Fruit fly (Drosophila melanogaster) whole organism, prepupa: Measurements from ENCODE around the gene CG12118.

Experiments
- CG10631 ChIP-seq: fragments of 200-800 bp; sonication (Bioruptor generic); optimal IDR thresholded peaks from 2 replicates; lab custom pipeline; 2016; ENCODE audit warnings: missing biosample characterization, missing genetic modification characterization
- CG10669 ChIP-seq: fragments of 200-800 bp; sonication (Bioruptor generic); optimal IDR thresholded peaks from 3 replicates; lab custom pipeline; 2018; ENCODE audit warnings: missing biosample characterization, mild to moderate bottlenecking, missing genetic modification characterization, moderate library complexity
- CG11294 ChIP-seq: fragments of 200-800 bp; sonication (Bioruptor generic); IDR thresholded peaks from 2 replicates; pipeline ENCODE4 v1.3.6; 2022; ENCODE audit warnings: missing biosample characterization, missing genetic modification characterization
- CG11762 ChIP-seq: fragments of 200-800 bp; sonication (Bioruptor generic); optimal IDR thresholded peaks from 3 replicates; lab custom pipeline; 2016; ENCODE audit warnings: missing biosample characterization, missing genetic modification characterization; ENCODE audit not compliant: insufficient read depth
- CG11902 ChIP-seq: fragments of 200-800 bp; sonication (Bioruptor generic); optimal IDR thresholded peaks from 3 replicates; lab custom pipeline; 2016; ENCODE audit warnings: missing biosample characterization, missing genetic modification characterization
- CG15336 ChIP-seq: fragments of 200-800 bp; sonication (Bioruptor generic); IDR thresholded peaks from 2 replicates; pipeline ENCODE4 v1.3.6; 2022; ENCODE audit warnings: missing biosample characterization, missing genetic modification characterization
- CG1621 ChIP-seq: fragments of 200-800 bp; sonication (Bioruptor generic); optimal IDR thresholded peaks from 3 replicates; lab custom pipeline; 2018; ENCODE audit warnings: missing biosample characterization, mild to moderate bottlenecking, missing genetic modification characterization
- CG3032 ChIP-seq: fragments of 200-800 bp; optimal IDR thresholded peaks from 2 replicates; lab custom pipeline; 2019; ENCODE audit warnings: missing biosample characterization, mild to moderate bottlenecking, missing genetic modification characterization, moderate library complexity
- CG31627 ChIP-seq: fragments of 200-800 bp; sonication (Bioruptor generic); optimal IDR thresholded peaks from 3 replicates; lab custom pipeline; 2016; ENCODE audit warnings: missing biosample characterization, missing genetic modification characterization
- CG32006 ChIP-seq: fragments of 200-800 bp; sonication (Bioruptor generic); optimal IDR thresholded peaks from 3 replicates; lab custom pipeline; 2017; ENCODE audit warnings: missing biosample characterization, mild to moderate bottlenecking, missing genetic modification characterization
- CG34406 ChIP-seq: fragments of 200-800 bp; sonication (Bioruptor generic); optimal IDR thresholded peaks from 3 replicates; lab custom pipeline; 2016; ENCODE audit warnings: missing biosample characterization, missing genetic modification characterization
- CG3919 ChIP-seq: fragments of 200-800 bp; sonication (Bioruptor generic); optimal IDR thresholded peaks from 3 replicates; lab custom pipeline; 2016; ENCODE audit warnings: missing biosample characterization, missing genetic modification characterization
- CG6792 ChIP-seq: fragments of 200-800 bp; sonication (Bioruptor generic); optimal IDR thresholded peaks from 3 replicates; lab custom pipeline; 2016; ENCODE audit warnings: missing biosample characterization, missing genetic modification characterization
- CG6854 ChIP-seq: fragments of 200-800 bp; sonication (Bioruptor generic); optimal IDR thresholded peaks from 2 replicates; lab custom pipeline; 2017; ENCODE audit warnings: missing biosample characterization, mild to moderate bottlenecking, missing genetic modification characterization
- CG7368 ChIP-seq: fragments of 200-800 bp; sonication (Bioruptor generic); optimal IDR thresholded peaks from 3 replicates; lab custom pipeline; 2016; ENCODE audit warnings: missing biosample characterization, missing genetic modification characterization
- CG8319 ChIP-seq: fragments of 200-800 bp; sonication (Bioruptor generic); optimal IDR thresholded peaks from 3 replicates; lab custom pipeline; 2016; ENCODE audit warnings: missing biosample characterization, missing genetic modification characterization
- Eip78C ChIP-seq: fragments of 200-800 bp; sonication (Bioruptor generic); peaks from one replicate; lab custom pipeline; 2016; ENCODE audit warnings: missing biosample characterization, missing genetic modification characterization
- Ets21C ChIP-seq: fragments of 200-800 bp; sonication (Bioruptor generic); optimal IDR thresholded peaks from 3 replicates; lab custom pipeline; 2016; ENCODE audit warnings: missing biosample characterization, missing genetic modification characterization
- Ets96B ChIP-seq: fragments of 200-800 bp; optimal IDR thresholded peaks from 2 replicates; lab custom pipeline; 2019; ENCODE audit warnings: missing biosample characterization, mild to moderate bottlenecking, missing genetic modification characterization, moderate library complexity
- Gug ChIP-seq: fragments of 200-800 bp; sonication (Bioruptor generic); IDR thresholded peaks from 2 replicates; pipeline ENCODE4 v1.3.6; 2022; ENCODE audit warnings: missing biosample characterization, missing genetic modification characterization
- Hr38 ChIP-seq: sonication (Bioruptor generic); optimal IDR thresholded peaks from 2 replicates; lab custom pipeline; 2016; ENCODE audit warnings: missing biosample characterization, missing genetic modification characterization
- Hr39 ChIP-seq: fragments of 200-800 bp; sonication (Bioruptor generic); optimal IDR thresholded peaks from 2 replicates; lab custom pipeline; 2016; ENCODE audit warnings: missing biosample characterization, missing genetic modification characterization
- Hr4 ChIP-seq: fragments of 200-800 bp; sonication (Bioruptor generic); optimal IDR thresholded peaks from 3 replicates; lab custom pipeline; 2016; ENCODE audit warnings: missing biosample characterization, missing genetic modification characterization
- Sox15 ChIP-seq: fragments of 200-800 bp; sonication (Bioruptor generic); optimal IDR thresholded peaks from 3 replicates; lab custom pipeline; 2016; ENCODE audit warnings: missing biosample characterization, missing genetic modification characterization
- achi ChIP-seq: fragments of 200-800 bp; sonication (Bioruptor generic); optimal IDR thresholded peaks from 3 replicates; lab custom pipeline; 2016; ENCODE audit warnings: missing biosample characterization, missing genetic modification characterization
- acj6 ChIP-seq: fragments of 200-800 bp; sonication (Bioruptor generic); optimal IDR thresholded peaks from 3 replicates; lab custom pipeline; 2016; ENCODE audit warnings: missing biosample characterization, missing genetic modification characterization
- cyc ChIP-seq: fragments of 200-800 bp; sonication (Bioruptor generic); optimal IDR thresholded peaks from 3 replicates; lab custom pipeline; 2016; ENCODE audit warnings: missing biosample characterization, missing genetic modification characterization
- dsx ChIP-seq: fragments of 200-800 bp; optimal IDR thresholded peaks from 3 replicates; lab custom pipeline; 2019; ENCODE audit warnings: missing biosample characterization, mild to moderate bottlenecking, missing genetic modification characterization, moderate library complexity; ENCODE audit not compliant: poor library complexity, severe bottlenecking
- esn ChIP-seq: fragments of 200-800 bp; sonication (Bioruptor generic); optimal IDR thresholded peaks from 2 replicates; lab custom pipeline; 2016; ENCODE audit warnings: missing biosample characterization, mild to moderate bottlenecking, missing genetic modification characterization, moderate library complexity
- fd59A ChIP-seq: fragments of 200-800 bp; sonication (Bioruptor generic); optimal IDR thresholded peaks from 2 replicates; lab custom pipeline; 2017; ENCODE audit warnings: missing biosample characterization, mild to moderate bottlenecking, missing genetic modification characterization, missing genetic modification reagents
- fkh ChIP-seq: fragments of 200-800 bp; sonication (Bioruptor generic); optimal IDR thresholded peaks from 3 replicates; lab custom pipeline; 2017; ENCODE audit warnings: missing biosample characterization, mild to moderate bottlenecking, missing genetic modification characterization, moderate library complexity
- lz ChIP-seq: fragments of 200-800 bp; sonication (Bioruptor generic); optimal IDR thresholded peaks from 3 replicates; lab custom pipeline; 2016; ENCODE audit warnings: missing biosample characterization, missing genetic modification characterization
- net ChIP-seq: fragments of 200-800 bp; sonication (Bioruptor generic); optimal IDR thresholded peaks from 3 replicates; lab custom pipeline; 2016; ENCODE audit warnings: missing biosample characterization, missing genetic modification characterization
- salr ChIP-seq, 2 experiments: fragments of 200-800 bp; sonication (Bioruptor generic); optimal IDR thresholded peaks; 3 replicates each; lab custom pipeline; 2016 to 2018; ENCODE audit warnings: missing biosample characterization in 2 of 2, missing genetic modification characterization in 2 of 2, mild to moderate bottlenecking in 1 of 2
- spab ChIP-seq: fragments of 200-800 bp; sonication (Bioruptor generic); optimal IDR thresholded peaks from 2 replicates; lab custom pipeline; 2017; ENCODE audit warnings: missing biosample characterization, mild to moderate bottlenecking, missing genetic modification characterization, missing genetic modification reagents
- svp ChIP-seq: fragments of 200-800 bp; sonication (Bioruptor generic); peaks from one replicate; lab custom pipeline; 2016; ENCODE audit warnings: missing biosample characterization, missing genetic modification characterization

Gene CG12118

DNA sequence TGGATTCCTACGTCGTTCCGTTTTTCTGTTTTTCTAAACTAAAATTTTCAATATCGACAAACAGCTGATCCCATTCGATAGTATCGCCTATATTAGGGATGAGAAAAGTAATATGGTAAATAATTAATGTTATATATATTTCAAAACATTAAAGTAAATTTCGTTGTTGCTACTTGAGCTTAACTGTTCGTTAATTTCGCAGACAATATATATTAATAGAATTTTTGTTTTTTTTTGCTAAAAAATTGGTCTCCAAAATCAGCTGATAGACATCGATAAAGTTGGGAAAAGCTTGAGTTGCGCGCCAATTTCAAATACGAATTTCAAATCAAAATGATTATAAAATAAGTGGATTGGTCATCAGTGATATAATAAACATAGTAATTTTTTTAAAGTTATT, at the start of gene CG12118 (continued):
- TF ChIP-seq Ets21C (peak; percentile 53), Hr38 (GFP tag; lab: Kevin White, UChicago) (no peak), CG32006 (GFP tag; lab: Kevin White, UChicago) (peak; percentile 62), CG6854 (no peak), fkh (GFP tag; lab: Kevin White, UChicago) (peak; percentile 50), CG11762 (GFP tag; lab: Kevin White, UChicago) (peak; percentile 5), esn (GFP tag; lab: Kevin White, UChicago) (peak; percentile 84)

DNA sequence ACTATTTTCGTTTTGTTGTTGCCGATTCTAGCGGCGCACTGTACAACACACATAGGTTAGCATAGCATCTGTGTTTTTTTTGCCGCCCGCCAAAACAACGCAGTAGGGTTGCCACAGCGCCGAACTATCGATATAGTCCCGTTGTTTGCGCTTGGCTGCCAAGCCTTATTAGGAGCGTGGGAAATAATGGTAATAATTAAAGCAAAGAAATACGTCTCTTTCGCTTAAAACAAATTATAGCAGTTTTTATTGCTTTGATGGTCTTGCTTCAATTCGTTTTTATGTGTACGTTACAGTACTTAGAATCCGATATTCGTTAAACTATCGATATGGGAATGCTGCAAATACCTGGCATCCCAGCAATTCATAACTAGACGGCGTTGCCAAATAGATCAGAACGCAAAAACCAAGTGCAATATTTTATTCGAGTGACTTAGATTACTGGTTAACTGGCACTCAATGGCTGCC, 47.2 kb upstream of the CG12118 start, which contains the start of the genes mxc and Larp7:
mxc (minus strand) TSS at position 51 of the 468 bp plus-strand sequence.
Larp7 (plus strand) TSS at position 401 of the 468 bp plus-strand sequence.
- 0 out of 2 replicates have a peak, but pooled peaks have one; percentile 33 for TF ChIP-seq CG15336 (GFP tag; lab: Robert Waterston, UW)
- peak; percentile 82 for TF ChIP-seq svp
- no peak for TF ChIP-seq Hr4 (GFP tag; lab: Kevin White, UChicago)
- TF ChIP-seq dsx (GFP tag; lab: Kevin White, UChicago) = no peak
- TF ChIP-seq CG7368 (GFP tag; lab: Kevin White, UChicago) = no peak
- TF ChIP-seq fd59A (GFP tag; lab: Kevin White, UChicago) = peak; percentile 20
- TF ChIP-seq CG8319 = no peak
- peak; percentile 45 for TF ChIP-seq CG11902 (GFP tag; lab: Kevin White, UChicago)
- peak; percentile 65 for TF ChIP-seq CG3032 (tag; lab: Kevin White, UChicago)
- peak; percentile 65 for TF ChIP-seq esn (GFP tag; lab: Kevin White, UChicago)
- TF ChIP-seq CG10669 = no peak
- TF ChIP-seq Gug (GFP tag; lab: Robert Waterston, UW) = peak; percentile 40
- no peak for TF ChIP-seq spab (GFP tag; lab: Kevin White, UChicago)
- TF ChIP-seq CG11294 (GFP tag; lab: Robert Waterston, UW) = 0 out of 2 replicates have a peak, but pooled peaks have one; percentile 35
- no peak for TF ChIP-seq CG1621 (tag; lab: Kevin White, UChicago)
- TF ChIP-seq Hr39 (GFP tag; lab: Kevin White, UChicago) = peak; percentile 77
- TF ChIP-seq Ets96B (tag; lab: Kevin White, UChicago) = peak; percentile 39
- TF ChIP-seq Sox15 (GFP tag; lab: Kevin White, UChicago) = peak; percentile 40
- TF ChIP-seq CG31627 (GFP tag; lab: Kevin White, UChicago) = peak; percentile 76
- TF ChIP-seq cyc (GFP tag; lab: Kevin White, UChicago) = peak; percentile 71
- TF ChIP-seq lz = peak; percentile 85
- TF ChIP-seq CG6792 (GFP tag; lab: Kevin White, UChicago) = peak; percentile 39
- TF ChIP-seq Ets21C = no peak
- TF ChIP-seq CG34406 (GFP tag; lab: Kevin White, UChicago) = peak; percentile 38

dm6 chrX:9236485-9236884, 40.3 kb upstream of the CG12118 start, which contains the start of gene Ir8a:
Gene Ir8a, minus strand, starts transcription at chrX:9236585.
- TF ChIP-seq Hr39 (GFP tag; lab: Kevin White, UChicago) = no peak

DNA sequence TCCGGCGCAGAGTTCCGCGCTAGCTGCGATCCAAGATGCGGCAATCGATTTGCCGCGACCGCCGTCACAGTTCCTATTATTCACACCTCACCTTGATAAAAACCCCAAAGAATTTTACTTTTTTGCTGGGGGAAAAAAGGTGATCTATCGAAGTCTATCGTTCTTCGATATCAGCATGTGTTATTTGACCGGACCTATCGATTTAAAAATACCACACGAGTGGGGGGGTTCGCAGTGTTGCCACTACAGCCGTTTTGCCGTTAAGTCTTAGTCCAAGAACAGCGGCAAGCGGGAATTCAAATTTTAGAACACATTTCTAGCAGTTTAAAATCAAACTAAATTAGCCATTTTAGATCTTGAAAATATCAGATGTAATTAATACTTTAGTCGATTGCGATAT, 36.0 kb upstream of the CG12118 start, which contains the start of gene CG12121:
CG12121 (minus strand) TSS at position 180 of the 400 bp plus-strand sequence.
- TF ChIP-seq Gug (GFP tag; lab: Robert Waterston, UW) = no peak
- no peak for TF ChIP-seq svp
- no peak for TF ChIP-seq achi (GFP tag; lab: Kevin White, UChicago)
- no peak for TF ChIP-seq cyc (GFP tag; lab: Kevin White, UChicago)
- no peak for TF ChIP-seq CG1621 (tag; lab: Kevin White, UChicago)
- TF ChIP-seq acj6 = no peak
- TF ChIP-seq CG3919 (GFP tag; lab: Kevin White, UChicago) = no peak
- TF ChIP-seq lz = no peak
- TF ChIP-seq spab (GFP tag; lab: Kevin White, UChicago) = no peak
- TF ChIP-seq net = no peak
- no peak for TF ChIP-seq Hr4 (GFP tag; lab: Kevin White, UChicago)
- TF ChIP-seq Eip78C (GFP tag; lab: Kevin White, UChicago) = no peak
- no peak for TF ChIP-seq salr (GFP tag; optimal IDR thresholded peaks at IDR 0.05; lab: Kevin White, UChicago)
- no peak for TF ChIP-seq CG10631 (GFP tag; lab: Kevin White, UChicago)
